Fruit fly (Drosophila melanogaster): ENCODE measurements around the gene orb2.
A peak's percentile ranks its signal among the peaks of the same experiment; 100 is the strongest.

Gene orb2

DNA sequence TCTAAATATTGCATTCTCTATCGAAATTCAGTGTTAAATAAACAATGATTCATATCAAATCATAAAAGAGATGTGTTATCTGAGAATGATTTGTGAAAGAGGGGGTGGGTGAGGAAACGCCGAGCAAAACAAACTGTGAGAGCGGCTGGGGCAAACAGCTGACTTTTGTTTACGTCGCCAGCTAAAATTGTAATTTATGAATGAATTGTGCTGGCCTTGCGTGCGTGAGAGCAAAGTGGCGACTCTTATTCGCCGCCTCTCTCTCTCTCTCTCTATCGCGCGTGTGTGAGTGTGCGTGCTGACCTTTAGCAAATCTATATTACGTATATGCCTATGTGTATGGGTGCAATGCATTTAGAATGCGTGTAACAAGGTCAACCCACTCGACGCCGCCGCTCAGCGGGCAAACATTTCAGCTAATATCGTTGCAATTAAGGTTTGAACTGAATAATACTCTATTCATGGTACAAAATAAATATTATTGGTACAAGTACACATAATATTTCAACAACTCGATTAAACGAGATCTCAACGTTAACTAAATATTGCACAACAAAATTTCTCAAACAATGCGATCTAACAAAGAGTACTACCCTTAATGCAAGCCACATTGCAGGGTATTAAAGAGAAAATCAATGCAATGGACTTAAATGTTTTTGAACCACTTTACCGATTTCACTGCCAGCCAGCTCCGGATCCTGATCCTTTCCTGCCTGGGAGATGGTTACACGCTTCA lies 24.6 kb upstream of the orb2 start (continued):
- no peak for TF ChIP-seq hkb (optimal IDR thresholded peaks at IDR 0.05)
- TF ChIP-seq hkb (GFP tag; IDR thresholded peaks at IDR 0.05), result 0 out of 2 replicates have a peak, but pooled peaks have one; percentile 8
- TF ChIP-seq gfzf (GFP tag; optimal IDR thresholded peaks at IDR 0.05), result no peak
- TF ChIP-seq B-H2 (GFP tag; optimal IDR thresholded peaks at IDR 0.05), result no peak
- TF ChIP-seq Bdp1 (GFP tag; optimal IDR thresholded peaks at IDR 0.05), result no peak
- TF ChIP-seq CG11504 (tag; optimal IDR thresholded peaks at IDR 0.05), result no peak
- TF ChIP-seq Scr (GFP tag; IDR thresholded peaks at IDR 0.05; ENCODE audit: partially characterized antibody), result no peak; the same call in 1 of the 2 replicates
- no peak for TF ChIP-seq CG6765 (GFP tag; optimal IDR thresholded peaks at IDR 0.05)
- TF ChIP-seq yki (optimal IDR thresholded peaks at IDR 0.05), result no peak
- TF ChIP-seq Dref (GFP tag; IDR thresholded peaks at IDR 0.05), result no peak
- TF ChIP-seq CG30403 (GFP tag; optimal IDR thresholded peaks at IDR 0.05), result peak; percentile 10
- TF ChIP-seq Deaf1 (tag; optimal IDR thresholded peaks at IDR 0.05), result no peak
- TF ChIP-seq Sin3A (optimal IDR thresholded peaks at IDR 0.05), result no peak
- TF ChIP-seq jing (GFP tag; optimal IDR thresholded peaks at IDR 0.05), result no peak
- TF ChIP-seq CG12391 (tag; optimal IDR thresholded peaks at IDR 0.05), result peak; percentile 9
- no peak for TF ChIP-seq CG14965 (GFP tag; optimal IDR thresholded peaks at IDR 0.05; ENCODE audit: borderline replicate concordance)
- TF ChIP-seq CG5953 (GFP tag; IDR thresholded peaks at IDR 0.05), result 0 out of 2 replicates have a peak, but pooled peaks have one; percentile 24
- TF ChIP-seq zen2 (GFP tag; IDR thresholded peaks at IDR 0.05; ENCODE audit: partially characterized antibody), result peak; percentile 17; the same call in 1 of the 3 replicates
- peak; percentile 14 for TF ChIP-seq Xbp1 (GFP tag; optimal IDR thresholded peaks at IDR 0.05)
- TF ChIP-seq fd3F (GFP tag; optimal IDR thresholded peaks at IDR 0.05), result no peak
- no peak for TF ChIP-seq kni (GFP tag; optimal IDR thresholded peaks at IDR 0.05)
- TF ChIP-seq CG17186 (GFP tag; optimal IDR thresholded peaks at IDR 0.05), result no peak
- TF ChIP-seq pan (optimal IDR thresholded peaks at IDR 0.05), result no peak
- peak in 1 of 2 experiments; percentile 26 for TF ChIP-seq pan (GFP tag; optimal IDR thresholded peaks at IDR 0.05 in 1 of 2, IDR thresholded peaks at IDR 0.05 in 1 of 2)
- no peak for TF ChIP-seq Side (GFP tag; optimal IDR thresholded peaks at IDR 0.05)
- no peak for TF ChIP-seq Dek (tag; optimal IDR thresholded peaks at IDR 0.05)
- peak; percentile 13 for TF ChIP-seq Max (GFP tag; optimal IDR thresholded peaks at IDR 0.05)
- no peak for TF ChIP-seq CG7271 (tag; optimal IDR thresholded peaks at IDR 0.05)
- no peak for TF ChIP-seq Rx (GFP tag; IDR thresholded peaks at IDR 0.05)
- peak; percentile 65 for TF ChIP-seq gcm (GFP tag; optimal IDR thresholded peaks at IDR 0.05)
- TF ChIP-seq CG3726 (GFP tag; IDR thresholded peaks at IDR 0.05), result no peak
- TF ChIP-seq fu2 (GFP tag; optimal IDR thresholded peaks at IDR 0.05), result no peak
- TF ChIP-seq CG7928 (GFP tag; optimal IDR thresholded peaks at IDR 0.05), result no peak
- no peak for TF ChIP-seq tap (tag; optimal IDR thresholded peaks at IDR 0.05)
- TF ChIP-seq pzg (GFP tag; optimal IDR thresholded peaks at IDR 0.05), result no peak
- TF ChIP-seq CG2116 (GFP tag; optimal IDR thresholded peaks at IDR 0.05), result no peak
- peak; percentile 16 for TF ChIP-seq psq (GFP tag; optimal IDR thresholded peaks at IDR 0.05)
- no peak for TF ChIP-seq zen (tag; optimal IDR thresholded peaks at IDR 0.05)
- no peak for TF ChIP-seq pum (GFP tag; optimal IDR thresholded peaks at IDR 0.05)
- TF ChIP-seq dimm (GFP tag; IDR thresholded peaks at IDR 0.05), result no peak
- TF ChIP-seq CG42726 (GFP tag; IDR thresholded peaks at IDR 0.05; ENCODE audit: partially characterized antibody), result no peak
- TF ChIP-seq CG17385 (GFP tag; optimal IDR thresholded peaks at IDR 0.05), result no peak
- TF ChIP-seq cg (GFP tag; optimal IDR thresholded peaks at IDR 0.05), result peak; percentile 92
- TF ChIP-seq otp (GFP tag; IDR thresholded peaks at IDR 0.05), result 0 out of 3 replicates have a peak, but pooled peaks have one; percentile 25
- TF ChIP-seq tna (GFP tag; IDR thresholded peaks at IDR 0.05; ENCODE audit: partially characterized antibody), result no peak
- TF ChIP-seq cas (GFP tag; IDR thresholded peaks at IDR 0.05), result no peak
- TF ChIP-seq NFAT (GFP tag; IDR thresholded peaks at IDR 0.05), result no peak
- no peak for TF ChIP-seq CG5245 (GFP tag; optimal IDR thresholded peaks at IDR 0.05)
- no peak for TF ChIP-seq CG12744 (GFP tag; optimal IDR thresholded peaks at IDR 0.05)
- no peak for TF ChIP-seq al (GFP tag; IDR thresholded peaks at IDR 0.05)

All from whole organism, embryonic.